Fruit fly (Drosophila melanogaster) whole organism, embryonic: ENCODE data around the gene HipHop.

Experiments
- Asciz ChIP-seq: fragments of 200-800 bp; sonication (Bioruptor generic); optimal IDR thresholded peaks from 2 replicates; lab custom pipeline; 2017; ENCODE audit warnings: missing biosample characterization, mild to moderate bottlenecking, missing genetic modification characterization, missing genetic modification reagents
- Atf6 ChIP-seq: fragments of 200-800 bp; sonication (Bioruptor generic); IDR thresholded peaks from 2 replicates; pipeline ENCODE4 v1.3.6; 2022; ENCODE audit warnings: missing biosample characterization, missing genetic modification characterization
- CG10321 ChIP-seq: fragments of 200-800 bp; sonication (Bioruptor generic); IDR thresholded peaks from 2 replicates; pipeline ENCODE4 v1.3.6; 2022; ENCODE audit warnings: missing biosample characterization, missing genetic modification characterization
- CG10543 ChIP-seq: fragments of 200-800 bp; sonication (Bioruptor generic); optimal IDR thresholded peaks from 3 replicates; lab custom pipeline; 2017; ENCODE audit warnings: missing biosample characterization, mild to moderate bottlenecking, missing genetic modification characterization, moderate library complexity
- CG11560 ChIP-seq: fragments of 200-800 bp; sonication (Bioruptor generic); IDR thresholded peaks from 3 replicates; pipeline ENCODE4 v1.3.6; 2022; ENCODE audit warnings: missing biosample characterization, missing genetic modification characterization
- CG15073 ChIP-seq: fragments of 200-800 bp; sonication (Bioruptor generic); optimal IDR thresholded peaks from 2 replicates; lab custom pipeline; 2016; ENCODE audit warnings: missing biosample characterization, missing genetic modification characterization
- CG18011 ChIP-seq: fragments of 200-800 bp; sonication (Bioruptor generic); optimal IDR thresholded peaks from 2 replicates; lab custom pipeline; 2017; ENCODE audit warnings: missing biosample characterization, missing genetic modification characterization, mild to moderate bottlenecking, moderate library complexity, missing genotype
- CG2199 ChIP-seq: fragments of 200-800 bp; sonication (Bioruptor generic); IDR thresholded peaks from 3 replicates; pipeline ENCODE4 v1.3.6; 2022; ENCODE audit warnings: missing biosample characterization, missing genetic modification characterization
- CG2678 ChIP-seq: fragments of 200-800 bp; sonication (Bioruptor generic); optimal IDR thresholded peaks from 3 replicates; lab custom pipeline; 2019; ENCODE audit warnings: missing biosample characterization, mild to moderate bottlenecking, missing genetic modification characterization, moderate library complexity
- CG30431 ChIP-seq: fragments of 200-800 bp; sonication (Bioruptor generic); optimal IDR thresholded peaks from 2 replicates; lab custom pipeline; 2017; ENCODE audit warnings: missing biosample characterization, missing genetic modification characterization
- CG33213 ChIP-seq: fragments of 200-800 bp; sonication (Bioruptor generic); optimal IDR thresholded peaks from 3 replicates; lab custom pipeline; 2016; ENCODE audit warnings: missing biosample characterization, missing genetic modification characterization
- CG33557 ChIP-seq: fragments of 200-800 bp; sonication (Bioruptor generic); optimal IDR thresholded peaks from 2 replicates; lab custom pipeline; 2019; ENCODE audit warnings: missing biosample characterization, mild to moderate bottlenecking, missing genetic modification characterization, moderate library complexity
- CG4424 ChIP-seq: fragments of 200-800 bp; sonication (Bioruptor generic); optimal IDR thresholded peaks from 3 replicates; lab custom pipeline; 2016; ENCODE audit warnings: missing biosample characterization, missing genetic modification characterization
- CG6254 ChIP-seq: fragments of 200-800 bp; sonication (Bioruptor generic); optimal IDR thresholded peaks from 3 replicates; lab custom pipeline; 2017; ENCODE audit warnings: mild to moderate bottlenecking, missing biosample characterization, missing genetic modification reagents, missing genetic modification characterization
- CG6791 ChIP-seq: fragments of 200-800 bp; sonication (Bioruptor generic); IDR thresholded peaks from 3 replicates; pipeline ENCODE4 v1.3.6; 2022; ENCODE audit warnings: missing biosample characterization, missing genetic modification characterization; ENCODE audit not compliant: partially characterized antibody
- CG7556 ChIP-seq: fragments of 200-800 bp; sonication (Bioruptor generic); optimal IDR thresholded peaks from 2 replicates; lab custom pipeline; 2017; ENCODE audit warnings: missing biosample characterization, mild to moderate bottlenecking, missing genetic modification characterization
- D ChIP-seq, 2 experiments: fragments of 200-800 bp in 1 of 2; fragments of >200 bp in 1 of 2; sonication (Bioruptor generic) in 1 of 2; optimal IDR thresholded peaks; 2 replicates in 1 of 2; 3 replicates in 1 of 2; lab custom pipeline; 2017; ENCODE audit warnings: mild to moderate bottlenecking in 1 of 2, missing biosample characterization in 1 of 2, missing genetic modification characterization in 1 of 2, missing genetic modification reagents in 1 of 2
- Dbx ChIP-seq: fragments of 200-800 bp; sonication (Bioruptor generic); IDR thresholded peaks from 3 replicates; pipeline ENCODE4 v1.3.6; 2022; ENCODE audit warnings: missing biosample characterization, missing genetic modification characterization
- ERR ChIP-seq: fragments of 200-800 bp; sonication (Bioruptor generic); optimal IDR thresholded peaks from 2 replicates; lab custom pipeline; 2016; ENCODE audit warnings: missing biosample characterization, missing genetic modification characterization
- Fer2 ChIP-seq: fragments of 200-800 bp; sonication (Bioruptor generic); optimal IDR thresholded peaks from 2 replicates; lab custom pipeline; 2018; ENCODE audit warnings: missing biosample characterization, mild to moderate bottlenecking, missing genetic modification characterization, moderate library complexity
- Gug ChIP-seq: fragments of 200-800 bp; sonication (Bioruptor generic); IDR thresholded peaks from 4 replicates; pipeline ENCODE4 v1.3.6; 2022; ENCODE audit warnings: missing biosample characterization, missing genetic modification characterization
- Hmr ChIP-seq: fragments of 200-800 bp; sonication (Bioruptor generic); optimal IDR thresholded peaks from 3 replicates; lab custom pipeline; 2017; ENCODE audit warnings: mild to moderate bottlenecking, missing biosample characterization, missing genetic modification reagents, missing genetic modification characterization
- Lim3 ChIP-seq: fragments of 200-800 bp; sonication (Bioruptor generic); IDR thresholded peaks from 2 replicates; pipeline ENCODE4 v1.3.6; 2022; ENCODE audit warnings: missing biosample characterization, missing genetic modification characterization
- Pdp1 ChIP-seq, 2 experiments: fragments of 200-800 bp; sonication (Bioruptor generic); optimal IDR thresholded peaks; 3 replicates each; lab custom pipeline; 2016; ENCODE audit warnings: missing biosample characterization in 2 of 2, missing genetic modification characterization in 2 of 2, mild to moderate bottlenecking in 1 of 2, moderate library complexity in 1 of 2
- Sry-δ ChIP-seq: fragments of 200-800 bp; sonication (Bioruptor generic); optimal IDR thresholded peaks from 2 replicates; lab custom pipeline; 2016; ENCODE audit warnings: missing biosample characterization, missing genetic modification characterization
- YL-1 ChIP-seq: fragments of 200-800 bp; sonication (Bioruptor generic); optimal IDR thresholded peaks from 3 replicates; lab custom pipeline; 2017; ENCODE audit warnings: missing biosample characterization, mild to moderate bottlenecking, missing genetic modification characterization
- ato ChIP-seq: fragments of 200-800 bp; sonication (Bioruptor generic); IDR thresholded peaks from 2 replicates; pipeline ENCODE4 v1.3.6; 2022; ENCODE audit warnings: missing biosample characterization, missing genetic modification characterization; ENCODE audit not compliant: partially characterized antibody
- cg ChIP-seq: fragments of 200-800 bp; sonication (Bioruptor generic); optimal IDR thresholded peaks from 3 replicates; lab custom pipeline; 2019; ENCODE audit warnings: missing biosample characterization, mild to moderate bottlenecking, missing genetic modification characterization, moderate library complexity
- crol ChIP-seq: fragments of 200-800 bp; sonication (Bioruptor generic); IDR thresholded peaks from 2 replicates; pipeline ENCODE4 v1.3.6; 2022; ENCODE audit warnings: missing biosample characterization, missing genetic modification characterization
- dati ChIP-seq: fragments of 200-800 bp; sonication (Bioruptor generic); IDR thresholded peaks from 2 replicates; pipeline ENCODE4 v1.3.6; 2022; ENCODE audit warnings: missing biosample characterization, missing genetic modification characterization
- fd102C ChIP-seq: fragments of 200-800 bp; sonication (Bioruptor generic); optimal IDR thresholded peaks from 2 replicates; lab custom pipeline; 2018; ENCODE audit warnings: missing biosample characterization, mild to moderate bottlenecking, missing genetic modification characterization, moderate library complexity
- gce ChIP-seq: fragments of 200-800 bp; sonication (Bioruptor generic); IDR thresholded peaks from 3 replicates; pipeline ENCODE4 v1.3.6; 2022; ENCODE audit warnings: missing biosample characterization, missing genetic modification characterization
- gsb-n ChIP-seq: fragments of 200-800 bp; sonication (Bioruptor generic); optimal IDR thresholded peaks from 3 replicates; lab custom pipeline; 2018; ENCODE audit warnings: missing biosample characterization, mild to moderate bottlenecking, missing genetic modification characterization
- gt ChIP-seq: fragments of 200-800 bp; sonication (Bioruptor generic); IDR thresholded peaks from 2 replicates; pipeline ENCODE4 v1.3.6; 2022; ENCODE audit warnings: missing biosample characterization, missing genetic modification characterization
- hth ChIP-seq: fragments of >200 bp; optimal IDR thresholded peaks from 2 replicates; lab custom pipeline; 2017; ENCODE audit warnings: inconsistent platforms
- kni ChIP-seq: fragments of 200-800 bp; sonication (Bioruptor generic); optimal IDR thresholded peaks from 3 replicates; lab custom pipeline; 2017; ENCODE audit warnings: mild to moderate bottlenecking, missing biosample characterization, missing genetic modification reagents, missing genetic modification characterization
- lbe ChIP-seq: fragments of 200-800 bp; sonication (Bioruptor generic); optimal IDR thresholded peaks from 2 replicates; lab custom pipeline; 2016; ENCODE audit warnings: missing biosample characterization, mild to moderate bottlenecking, missing genetic modification characterization
- maf-S ChIP-seq: fragments of 200-800 bp; sonication (Bioruptor generic); optimal IDR thresholded peaks from 2 replicates; lab custom pipeline; 2016; ENCODE audit warnings: missing biosample characterization, missing genetic modification characterization
- nmo ChIP-seq: fragments of 200-800 bp; sonication (Bioruptor generic); optimal IDR thresholded peaks from 2 replicates; lab custom pipeline; 2018; ENCODE audit warnings: missing biosample characterization, mild to moderate bottlenecking, missing genetic modification characterization, moderate library complexity
- nom ChIP-seq: fragments of 200-800 bp; sonication (Bioruptor generic); optimal IDR thresholded peaks from 2 replicates; lab custom pipeline; 2017; ENCODE audit warnings: missing biosample characterization, missing genetic modification characterization, mild to moderate bottlenecking, moderate library complexity, missing genetic modification reagents
- pnt ChIP-seq: fragments of 200-800 bp; sonication (Bioruptor generic); optimal IDR thresholded peaks from 3 replicates; lab custom pipeline; 2016; ENCODE audit warnings: missing biosample characterization, missing genetic modification characterization
- pros ChIP-seq: fragments of 200-800 bp; sonication (Bioruptor generic); optimal IDR thresholded peaks from 3 replicates; lab custom pipeline; 2019; ENCODE audit warnings: missing biosample characterization, mild to moderate bottlenecking, missing genetic modification characterization, moderate library complexity
- seq ChIP-seq: fragments of 200-800 bp; sonication (Bioruptor generic); IDR thresholded peaks from 2 replicates; pipeline ENCODE4 v1.3.6; 2022; ENCODE audit warnings: missing biosample characterization, missing genetic modification characterization
- sna ChIP-seq: fragments of 200-800 bp; sonication (Bioruptor generic); IDR thresholded peaks from 2 replicates; pipeline ENCODE4 v1.3.6; 2022; ENCODE audit warnings: missing biosample characterization, missing genetic modification characterization; ENCODE audit not compliant: partially characterized antibody
- sob ChIP-seq: fragments of 200-800 bp; sonication (Bioruptor generic); IDR thresholded peaks from 2 replicates; pipeline ENCODE4 v1.3.6; 2022; ENCODE audit warnings: missing biosample characterization, missing genetic modification characterization
- sqz ChIP-seq: fragments of 200-800 bp; sonication (Bioruptor generic); optimal IDR thresholded peaks from 3 replicates; lab custom pipeline; 2018; ENCODE audit warnings: missing biosample characterization, mild to moderate bottlenecking, missing genetic modification characterization
- ttk ChIP-seq: fragments of 200-800 bp; sonication (Bioruptor generic); IDR thresholded peaks from 2 replicates; pipeline ENCODE4 v2.1.2; 2022; ENCODE audit warnings: missing biosample characterization, missing genetic modification characterization

Gene HipHop

dm6 chr3L:18848436-18848835 is 27.5 kb downstream of the HipHop start (continued):
- TF ChIP-seq CG4424 (GFP tag; lab: Kevin White, UChicago) (peak; percentile 70), lbe (GFP tag; lab: Kevin White, UChicago) (peak; percentile 45), YL-1 (GFP tag; lab: Kevin White, UChicago) (no peak), CG7556 (GFP tag; lab: Kevin White, UChicago) (no peak), hth (lab: Kevin White, UChicago) (no peak), dati (GFP tag; lab: Robert Waterston, UW) (no peak), CG6791 (GFP tag; lab: Robert Waterston, UW) (no peak; the same call in 1 of the 3 replicates), CG2678 (no peak), sob (no peak), Fer2 (peak; percentile 43), CG18011 (peak; percentile 15), Lim3 (GFP tag; lab: Robert Waterston, UW) (no peak), CG11560 (tag; lab: Robert Waterston, UW) (no peak)

- TF ChIP-seq CG30431 (GFP tag; lab: Kevin White, UChicago) (no peak), CG6254 (GFP tag; lab: Kevin White, UChicago) (no peak), ERR (GFP tag; lab: Kevin White, UChicago) (no peak), Asciz (GFP tag; lab: Kevin White, UChicago) (no peak), pnt (GFP tag; lab: Kevin White, UChicago) (no peak), nmo (no peak), CG33557 (GFP tag; lab: Kevin White, UChicago) (no peak), Gug (GFP tag; lab: Robert Waterston, UW) (no peak), Dbx (GFP tag; lab: Robert Waterston, UW) (no peak), Sry-δ (GFP tag; lab: Kevin White, UChicago) (no peak), sna (GFP tag; lab: Robert Waterston, UW) (no peak), seq (GFP tag; lab: Robert Waterston, UW) (peak; percentile 52; the same call in 1 of the 2 replicates), gsb-n (tag; lab: Kevin White, UChicago) (no peak), crol (GFP tag; lab: Robert Waterston, UW) (peak; percentile 80), CG10543 (no peak), CG2199 (GFP tag; lab: Robert Waterston, UW) (0 out of 3 replicates have a peak, but pooled peaks have one; percentile 74), nom (GFP tag; lab: Kevin White, UChicago) (no peak), gt (GFP tag; lab: Robert Waterston, UW) (no peak), Atf6 (GFP tag; lab: Robert Waterston, UW) (no peak), sqz (GFP tag; lab: Kevin White, UChicago) (peak; percentile 25), fd102C (no peak), Pdp1 (GFP tag; optimal IDR thresholded peaks at IDR 0.05; lab: Kevin White, UChicago) (no peak), Hmr (GFP tag; lab: Kevin White, UChicago) (no peak), D (optimal IDR thresholded peaks at IDR 0.05; lab: Kevin White, UChicago) (no peak), D (GFP tag; optimal IDR thresholded peaks at IDR 0.05; lab: Kevin White, UChicago) (peak; percentile 32), CG10321 (no peak), maf-S (GFP tag; lab: Kevin White, UChicago) (no peak), cg (peak; percentile 51), kni (GFP tag; lab: Kevin White, UChicago) (peak; percentile 7), ttk (GFP tag; lab: Robert Waterston, UW) (no peak), CG33213 (GFP tag; lab: Kevin White, UChicago) (no peak), pros (GFP tag; lab: Kevin White, UChicago) (peak; percentile 83), ato (GFP tag; lab: Robert Waterston, UW) (no peak), CG15073 (no peak), gce (GFP tag; lab: Robert Waterston, UW) (no peak)
These were observed 31.3 kb downstream of the HipHop start for dm6 chr3L:18852223-18852622.
